Worm (Caenorhabditis elegans): Measurements from ENCODE around the gene Y73B6BL.23.

The Y73B6BL.23 gene

DNA sequence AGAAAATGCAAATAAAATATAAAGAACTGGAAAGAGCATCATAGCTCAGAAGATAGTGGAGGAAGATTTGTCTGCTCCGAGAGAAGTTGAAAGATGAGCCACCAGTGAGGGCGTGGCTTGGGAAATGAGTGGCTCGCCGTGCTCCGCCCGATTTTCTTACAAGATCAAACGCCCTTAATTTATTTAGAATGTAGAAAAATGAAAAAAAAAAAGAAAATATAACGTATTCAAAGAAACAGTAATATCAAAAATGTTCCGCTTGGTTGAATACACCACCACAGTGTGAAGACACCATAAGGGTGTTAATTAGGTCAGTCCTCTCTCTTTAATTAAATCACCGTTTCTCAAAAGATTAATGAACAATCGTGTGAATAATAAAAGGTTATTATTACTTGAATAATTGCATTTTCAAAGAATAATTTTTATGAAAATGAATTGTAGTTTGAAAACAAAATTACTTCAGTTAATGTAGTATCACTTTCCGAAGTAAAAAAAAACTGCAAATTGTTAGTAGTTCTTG, 16.4 kb downstream of the Y73B6BL.23 start, which contains the start of gene sfrp-1:
TSS of gene sfrp-1 (minus strand) at position 51 of the 520 bp plus-strand sequence.
- no peak for TF ChIP-seq ham-2 (GFP tag; optimal IDR thresholded peaks at IDR 0.05)
- TF ChIP-seq ces-1 (GFP tag; optimal IDR thresholded peaks at IDR 0.05): peak; percentile 79

DNA sequence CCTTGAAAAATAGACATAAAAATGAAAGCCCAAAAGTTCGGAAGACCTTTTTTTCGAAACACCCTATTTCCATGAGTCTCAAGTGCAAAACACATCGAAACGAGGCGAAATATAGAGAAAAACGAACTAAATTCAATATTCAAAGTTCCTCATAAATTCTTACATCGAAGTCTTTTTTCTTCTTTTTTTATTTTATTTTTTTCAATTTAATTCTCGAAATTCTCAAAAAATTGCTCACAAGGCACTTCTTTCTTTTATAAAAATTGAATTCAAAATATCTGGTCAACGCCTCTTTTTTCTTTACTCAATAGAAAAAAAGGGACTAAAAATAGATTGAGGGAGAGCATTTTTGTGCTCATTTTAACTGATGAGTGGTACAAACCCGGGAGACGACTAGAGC, 23.7 kb downstream of the Y73B6BL.23 start:
- TF ChIP-seq sem-2 (GFP tag; optimal IDR thresholded peaks at IDR 0.05) (no peak), nhr-2 (tag; optimal IDR thresholded peaks at IDR 0.05) (no peak), drap-1 (GFP tag; optimal IDR thresholded peaks at IDR 0.05) (no peak), zip-8 (tag; optimal IDR thresholded peaks at IDR 0.05) (no peak), blmp-1 (tag; optimal IDR thresholded peaks at IDR 0.05) (no peak), unc-120 (tag; optimal IDR thresholded peaks at IDR 0.05; ENCODE audit: poor library complexity, severe bottlenecking) (no peak), snpc-4 (tag; optimal IDR thresholded peaks at IDR 0.05) (no peak), hlh-1 (tag; optimal IDR thresholded peaks at IDR 0.05) (no peak), ceh-83 (GFP tag; optimal IDR thresholded peaks at IDR 0.05) (no peak), nhr-28 (tag; optimal IDR thresholded peaks at IDR 0.05) (no peak), bed-3 (GFP tag; optimal IDR thresholded peaks at IDR 0.05) (no peak), elt-3 (tag; optimal IDR thresholded peaks at IDR 0.05) (no peak), mab-5 (tag; optimal IDR thresholded peaks at IDR 0.05) (no peak), sptf-1 (tag; optimal IDR thresholded peaks at IDR 0.05) (no peak), mls-2 (tag; optimal IDR thresholded peaks at IDR 0.05) (no peak), flh-1 (GFP tag; optimal IDR thresholded peaks at IDR 0.05) (no peak), lsy-2 (tag; optimal IDR thresholded peaks at IDR 0.05) (no peak), lin-13 (tag; optimal IDR thresholded peaks at IDR 0.05) (no peak)

DNA sequence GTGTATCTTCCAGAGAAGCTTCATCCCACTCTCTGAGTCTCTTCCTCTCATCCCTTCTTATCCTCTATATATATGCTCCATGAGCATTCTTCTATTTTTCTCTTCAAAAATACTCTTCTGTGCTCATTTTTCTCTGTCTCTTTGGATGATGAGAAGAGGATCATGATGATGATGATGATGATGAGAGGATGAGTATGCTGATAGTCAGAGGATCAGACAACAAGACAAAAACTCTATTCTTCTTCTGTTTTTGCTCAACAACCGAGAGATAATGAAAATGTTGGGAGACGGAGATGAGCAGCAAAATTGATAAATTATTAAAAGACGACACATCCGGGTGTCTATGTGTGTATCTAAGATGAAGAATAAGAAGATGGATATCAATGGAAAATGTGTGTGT, 25.6 kb downstream of the Y73B6BL.23 start:
- TF ChIP-seq zip-8 (tag; optimal IDR thresholded peaks at IDR 0.05): no peak
- TF ChIP-seq pha-4 (tag; optimal IDR thresholded peaks at IDR 0.05): no peak
- TF ChIP-seq unc-39 (tag; optimal IDR thresholded peaks at IDR 0.05): no peak
- peak; percentile 82 for TF ChIP-seq unc-62 (GFP tag; optimal IDR thresholded peaks at IDR 0.05)
- peak; percentile 90 for TF ChIP-seq unc-120 (tag; optimal IDR thresholded peaks at IDR 0.05; ENCODE audit: poor library complexity, severe bottlenecking)
- peak; percentile 29 for TF ChIP-seq ces-1 (GFP tag; optimal IDR thresholded peaks at IDR 0.05)

ce11 chrIV:6391566-6391965, 27.3 kb downstream of the Y73B6BL.23 start:
- TF ChIP-seq ceh-39 (tag; optimal IDR thresholded peaks at IDR 0.05): no peak
- TF ChIP-seq ceh-43 (GFP tag; optimal IDR thresholded peaks at IDR 0.05): no peak
- TF ChIP-seq lin-13 (tag; optimal IDR thresholded peaks at IDR 0.05): no peak
- no peak for TF ChIP-seq sem-2 (GFP tag; optimal IDR thresholded peaks at IDR 0.05)

DNA sequence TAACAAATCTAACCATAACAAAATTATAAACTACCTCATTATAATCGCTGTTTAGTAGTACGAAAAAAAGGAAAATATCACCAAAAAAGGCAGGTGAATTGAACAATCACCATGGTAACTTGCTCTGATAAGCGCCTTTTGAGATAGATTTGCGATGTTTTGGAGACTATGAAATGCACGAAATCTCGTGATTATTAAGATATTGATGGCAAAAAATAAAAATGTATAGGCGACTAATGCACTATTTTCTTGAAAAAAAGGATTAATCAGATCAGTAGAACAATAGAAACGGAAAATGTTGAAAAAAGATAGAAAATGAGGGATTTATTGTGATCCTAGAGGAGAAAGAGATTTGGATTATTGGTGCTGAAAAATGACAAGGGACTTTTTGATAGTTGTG, 30.3 kb downstream of the Y73B6BL.23 start:
- no peak for TF ChIP-seq ham-2 (GFP tag; optimal IDR thresholded peaks at IDR 0.05)
- TF ChIP-seq tbx-8 (GFP tag; optimal IDR thresholded peaks at IDR 0.05): no peak

DNA sequence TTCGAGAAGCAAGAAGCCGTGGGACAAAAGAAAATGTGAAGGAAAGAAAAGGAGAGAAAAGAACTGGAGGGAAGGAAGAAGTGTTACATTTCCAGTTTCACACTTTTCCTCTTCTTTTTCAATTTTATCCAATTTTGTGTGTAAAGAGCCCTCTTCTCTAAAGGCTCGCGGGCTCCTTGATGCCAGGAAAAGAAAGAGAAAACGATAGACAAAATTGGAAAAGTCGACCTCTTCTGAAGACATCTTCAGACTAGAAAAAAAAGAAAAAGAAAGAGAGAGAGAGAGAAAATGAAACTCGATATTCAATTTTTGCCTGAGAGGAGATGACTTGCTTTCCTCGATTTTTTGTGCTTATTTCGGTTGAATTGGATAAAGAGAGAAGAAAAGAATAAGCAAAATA, 33.9 kb downstream of the Y73B6BL.23 start:
- no peak for TF ChIP-seq sem-2 (GFP tag; optimal IDR thresholded peaks at IDR 0.05)
- TF ChIP-seq ces-1 (GFP tag; optimal IDR thresholded peaks at IDR 0.05): peak; percentile 62

ce11 chrIV:6383970-6384369, 34.9 kb downstream of the Y73B6BL.23 start, which contains the start of gene shl-1:
shl-1 (minus strand) TSS chrIV:6384070.
- TF ChIP-seq lin-32 (GFP tag; optimal IDR thresholded peaks at IDR 0.05): no peak
- TF ChIP-seq mep-1 (tag; optimal IDR thresholded peaks at IDR 0.05): no peak
- TF ChIP-seq nhr-2 (tag; optimal IDR thresholded peaks at IDR 0.05): no peak

DNA sequence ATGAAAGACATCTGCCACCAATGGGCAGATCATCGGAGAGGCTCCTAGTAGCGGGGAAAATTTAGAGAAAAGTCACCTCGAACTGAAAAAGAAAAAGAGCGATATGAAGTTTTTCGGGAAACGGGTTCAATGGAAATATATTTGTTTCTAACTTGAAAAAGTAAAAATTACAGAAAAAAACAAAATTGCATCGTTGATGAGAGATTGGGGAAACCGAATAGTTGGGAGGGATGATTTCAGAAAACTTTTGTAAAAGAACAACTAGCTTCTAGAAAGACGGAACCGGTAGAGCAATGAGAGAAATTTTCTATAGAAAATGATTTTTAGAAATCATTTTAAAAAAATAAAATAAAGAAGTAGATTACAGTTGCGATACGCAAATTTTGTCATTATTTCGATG, 40.5 kb downstream of the Y73B6BL.23 start:
- no peak for TF ChIP-seq lin-32 (GFP tag; optimal IDR thresholded peaks at IDR 0.05)

All from whole organism, mixed stage, embryonic.